Fruit fly (Drosophila melanogaster) whole organism, embryonic: ENCODE measurements around the gene erm.

ENCODE experiments used
- Antp ChIP-seq: fragments of 200-800 bp; sonication (Bioruptor generic); optimal IDR thresholded peaks from 3 replicates; lab custom pipeline; 2016; ENCODE audit warnings: missing biosample characterization, missing genetic modification characterization
- Atf6 ChIP-seq: fragments of 200-800 bp; sonication (Bioruptor generic); IDR thresholded peaks from 2 replicates; pipeline ENCODE4 v1.3.6; 2022; ENCODE audit warnings: missing biosample characterization, missing genetic modification characterization
- Bgb ChIP-seq: fragments of 200-800 bp; sonication (Bioruptor generic); IDR thresholded peaks from 2 replicates; pipeline ENCODE4 v1.3.6; 2022; ENCODE audit warnings: missing biosample characterization, missing genetic modification characterization; ENCODE audit not compliant: partially characterized antibody
- CG10147 ChIP-seq: fragments of 200-800 bp; sonication (Bioruptor generic); optimal IDR thresholded peaks from 2 replicates; lab custom pipeline; 2019; ENCODE audit warnings: missing biosample characterization, mild to moderate bottlenecking, missing genetic modification characterization, moderate library complexity
- CG10321 ChIP-seq: fragments of 200-800 bp; sonication (Bioruptor generic); IDR thresholded peaks from 2 replicates; pipeline ENCODE4 v1.3.6; 2022; ENCODE audit warnings: missing biosample characterization, missing genetic modification characterization
- CG10565 ChIP-seq: fragments of 200-800 bp; sonication (Bioruptor generic); optimal IDR thresholded peaks from 3 replicates; lab custom pipeline; 2016; ENCODE audit warnings: missing biosample characterization, mild to moderate bottlenecking, missing genetic modification characterization
- CG11398 ChIP-seq: fragments of 200-800 bp; sonication (Bioruptor generic); optimal IDR thresholded peaks from 2 replicates; lab custom pipeline; 2016; ENCODE audit warnings: missing biosample characterization, missing genetic modification characterization
- CG15514 ChIP-seq: fragments of 200-800 bp; sonication (Bioruptor generic); optimal IDR thresholded peaks from 3 replicates; lab custom pipeline; 2017; ENCODE audit warnings: missing biosample characterization, missing genetic modification characterization, mild to moderate bottlenecking, moderate library complexity, missing genetic modification reagents
- CG17912 ChIP-seq: fragments of 200-800 bp; sonication (Bioruptor generic); optimal IDR thresholded peaks from 2 replicates; lab custom pipeline; 2018; ENCODE audit warnings: missing biosample characterization, mild to moderate bottlenecking, missing genetic modification characterization
- CG18011 ChIP-seq: fragments of 200-800 bp; sonication (Bioruptor generic); optimal IDR thresholded peaks from 2 replicates; lab custom pipeline; 2017; ENCODE audit warnings: missing biosample characterization, missing genetic modification characterization, mild to moderate bottlenecking, moderate library complexity, missing genotype
- CG2116 ChIP-seq: fragments of 200-800 bp; sonication (Bioruptor generic); optimal IDR thresholded peaks from 3 replicates; lab custom pipeline; 2018; ENCODE audit warnings: missing biosample characterization, mild to moderate bottlenecking, missing genetic modification characterization
- CG31224 ChIP-seq: fragments of 200-800 bp; sonication (Bioruptor generic); IDR thresholded peaks from 2 replicates; pipeline ENCODE4 v1.3.6; 2022; ENCODE audit warnings: missing biosample characterization, missing genetic modification characterization
- CG31388 ChIP-seq: fragments of 200-800 bp; sonication (Bioruptor generic); optimal IDR thresholded peaks from 2 replicates; lab custom pipeline; 2016; ENCODE audit warnings: missing biosample characterization, missing genetic modification characterization
- CG3163 ChIP-seq: fragments of 200-800 bp; sonication (Bioruptor generic); optimal IDR thresholded peaks from 3 replicates; lab custom pipeline; 2016; ENCODE audit warnings: missing biosample characterization, missing genetic modification characterization
- CG3995 ChIP-seq: fragments of 200-800 bp; sonication (Bioruptor generic); optimal IDR thresholded peaks from 3 replicates; lab custom pipeline; 2016; ENCODE audit warnings: missing biosample characterization, missing genetic modification characterization
- CG4282 ChIP-seq: fragments of 200-800 bp; sonication (Bioruptor generic); optimal IDR thresholded peaks from 2 replicates; lab custom pipeline; 2016; ENCODE audit warnings: missing biosample characterization, missing genetic modification characterization
- CG6689 ChIP-seq: fragments of 200-800 bp; sonication (Bioruptor generic); IDR thresholded peaks from 2 replicates; pipeline ENCODE4 v1.3.6; 2022; ENCODE audit warnings: missing biosample characterization, missing genetic modification characterization
- CG6791 ChIP-seq: fragments of 200-800 bp; sonication (Bioruptor generic); IDR thresholded peaks from 3 replicates; pipeline ENCODE4 v1.3.6; 2022; ENCODE audit warnings: missing biosample characterization, missing genetic modification characterization; ENCODE audit not compliant: partially characterized antibody
- CG7786 ChIP-seq: fragments of 200-800 bp; sonication (Bioruptor generic); optimal IDR thresholded peaks from 2 replicates; lab custom pipeline; 2016; ENCODE audit warnings: missing biosample characterization, missing genetic modification characterization
- CoRest ChIP-seq: fragments of 200-800 bp; sonication (Bioruptor generic); optimal IDR thresholded peaks from 3 replicates; lab custom pipeline; 2018; ENCODE audit warnings: missing biosample characterization, mild to moderate bottlenecking, missing genetic modification characterization, moderate library complexity
- Gsc ChIP-seq: fragments of 200-800 bp; sonication (Bioruptor generic); IDR thresholded peaks from 2 replicates; pipeline ENCODE4 v1.3.6; 2022; ENCODE audit warnings: missing biosample characterization, missing genetic modification characterization
- HHEX ChIP-seq: fragments of 200-800 bp; sonication (Bioruptor generic); optimal IDR thresholded peaks from 3 replicates; lab custom pipeline; 2017; ENCODE audit warnings: missing biosample characterization, mild to moderate bottlenecking, missing genetic modification characterization, missing genetic modification reagents
- HLHmδ ChIP-seq: fragments of 200-800 bp; sonication (Bioruptor generic); optimal IDR thresholded peaks from 2 replicates; lab custom pipeline; 2018; ENCODE audit warnings: missing biosample characterization, mild to moderate bottlenecking, missing genetic modification characterization, moderate library complexity
- Hr51 ChIP-seq, 2 experiments: fragments of 200-800 bp; sonication (Bioruptor generic); optimal IDR thresholded peaks; 2 replicates in 1 of 2; 3 replicates in 1 of 2; lab custom pipeline; 2016 to 2018; ENCODE audit warnings: missing biosample characterization in 2 of 2, missing genetic modification characterization in 2 of 2, mild to moderate bottlenecking in 1 of 2, moderate library complexity in 1 of 2
- MESR4 ChIP-seq: fragments of 200-800 bp; sonication (Bioruptor generic); optimal IDR thresholded peaks from 2 replicates; lab custom pipeline; 2018; ENCODE audit warnings: missing biosample characterization, mild to moderate bottlenecking, missing genetic modification characterization, moderate library complexity
- Myb ChIP-seq: fragments of 200-800 bp; sonication (Bioruptor generic); optimal IDR thresholded peaks from 2 replicates; lab custom pipeline; 2016; ENCODE audit warnings: missing biosample characterization, missing genetic modification characterization
- NC2β ChIP-seq: fragments of 200-800 bp; sonication (Bioruptor generic); optimal IDR thresholded peaks from 2 replicates; lab custom pipeline; 2016; ENCODE audit warnings: missing biosample characterization, missing genetic modification characterization
- Oli ChIP-seq: fragments of 200-800 bp; sonication (Bioruptor generic); optimal IDR thresholded peaks from 2 replicates; lab custom pipeline; 2018; ENCODE audit warnings: missing biosample characterization, mild to moderate bottlenecking, missing genetic modification characterization, moderate library complexity
- PHDP ChIP-seq: fragments of 200-800 bp; sonication (Bioruptor generic); optimal IDR thresholded peaks from 3 replicates; lab custom pipeline; 2018; ENCODE audit warnings: missing biosample characterization, mild to moderate bottlenecking, missing genetic modification characterization, moderate library complexity
- Rx ChIP-seq: fragments of 200-800 bp; sonication (Bioruptor generic); IDR thresholded peaks from 2 replicates; pipeline ENCODE4 v1.3.6; 2022; ENCODE audit warnings: missing biosample characterization, missing genetic modification characterization
- bsh ChIP-seq, 2 experiments: fragments of 200-800 bp; sonication (Bioruptor generic); optimal IDR thresholded peaks; 2 replicates each; lab custom pipeline; 2017 to 2018; ENCODE audit warnings: mild to moderate bottlenecking in 2 of 2, missing biosample characterization in 2 of 2, missing genetic modification characterization in 2 of 2, moderate library complexity in 1 of 2
- btn ChIP-seq: fragments of 200-800 bp; sonication (Bioruptor generic); optimal IDR thresholded peaks from 2 replicates; lab custom pipeline; 2016; ENCODE audit warnings: missing biosample characterization, missing genetic modification characterization
- crc ChIP-seq: fragments of 200-800 bp; sonication (Bioruptor generic); optimal IDR thresholded peaks from 2 replicates; lab custom pipeline; 2016; ENCODE audit warnings: missing biosample characterization, missing genetic modification characterization
- dpn ChIP-seq, 2 experiments: fragments of 200-800 bp; sonication (Bioruptor generic); optimal IDR thresholded peaks; 3 replicates each; lab custom pipeline; 2016; ENCODE audit warnings: missing biosample characterization in 2 of 2, missing genetic modification characterization in 2 of 2
- fd3F ChIP-seq: fragments of 200-800 bp; sonication (Bioruptor generic); optimal IDR thresholded peaks from 2 replicates; lab custom pipeline; 2018; ENCODE audit warnings: missing biosample characterization, mild to moderate bottlenecking, missing genetic modification characterization, moderate library complexity
- hbn ChIP-seq: fragments of 200-800 bp; sonication (Bioruptor generic); IDR thresholded peaks from 2 replicates; pipeline ENCODE4 v1.3.6; 2022; ENCODE audit warnings: missing biosample characterization, missing genetic modification characterization; ENCODE audit not compliant: partially characterized antibody
- lab ChIP-seq: fragments of 200-800 bp; sonication (Bioruptor generic); optimal IDR thresholded peaks from 3 replicates; lab custom pipeline; 2017; ENCODE audit warnings: missing biosample characterization, missing genetic modification characterization, mild to moderate bottlenecking, moderate library complexity, missing genetic modification reagents
- phol ChIP-seq: fragments of 200-800 bp; sonication (Bioruptor generic); optimal IDR thresholded peaks from 3 replicates; lab custom pipeline; 2018; ENCODE audit warnings: missing biosample characterization, mild to moderate bottlenecking, missing genetic modification characterization, moderate library complexity
- pnt ChIP-seq: fragments of 200-800 bp; sonication (Bioruptor generic); optimal IDR thresholded peaks from 3 replicates; lab custom pipeline; 2016; ENCODE audit warnings: missing biosample characterization, missing genetic modification characterization
- pum ChIP-seq: fragments of 200-800 bp; sonication (Bioruptor generic); optimal IDR thresholded peaks from 2 replicates; lab custom pipeline; 2016; ENCODE audit warnings: missing biosample characterization, missing genetic modification characterization
- scrt ChIP-seq: fragments of 200-800 bp; sonication (Bioruptor generic); optimal IDR thresholded peaks from 2 replicates; lab custom pipeline; 2018; ENCODE audit warnings: missing biosample characterization, mild to moderate bottlenecking, missing genetic modification characterization, moderate library complexity
- sna ChIP-seq: fragments of 200-800 bp; sonication (Bioruptor generic); IDR thresholded peaks from 2 replicates; pipeline ENCODE4 v1.3.6; 2022; ENCODE audit warnings: missing biosample characterization, missing genetic modification characterization; ENCODE audit not compliant: partially characterized antibody
- so ChIP-seq: fragments of 200-800 bp; sonication (Bioruptor generic); IDR thresholded peaks from 3 replicates; pipeline ENCODE4 v1.3.6; 2022; ENCODE audit warnings: missing biosample characterization, missing genetic modification characterization
- tgo ChIP-seq: fragments of 200-800 bp; sonication (Bioruptor generic); IDR thresholded peaks from 3 replicates; pipeline ENCODE4 v1.3.6; 2022; ENCODE audit warnings: missing biosample characterization, missing genetic modification characterization
- tll ChIP-seq, 2 experiments: fragments of 200-800 bp in 1 of 2; fragments of >200 bp in 1 of 2; sonication (Bioruptor generic) in 1 of 2; optimal IDR thresholded peaks; 2 replicates each; lab custom pipeline; 2017 to 2019; ENCODE audit warnings: missing biosample characterization in 2 of 2, missing genetic modification characterization in 2 of 2, mild to moderate bottlenecking in 1 of 2, moderate library complexity in 1 of 2
- usp ChIP-seq: fragments of >200 bp; optimal IDR thresholded peaks from 2 replicates; lab custom pipeline; 2017; ENCODE audit warnings: missing biosample characterization, missing genetic modification characterization
- zfh1 ChIP-seq: fragments of 200-800 bp; sonication (Bioruptor generic); IDR thresholded peaks from 3 replicates; pipeline ENCODE4 v1.3.6; 2022; ENCODE audit warnings: missing biosample characterization, missing genetic modification characterization

Gene erm

dm6 chr2L:1986343-1987280, 16.4 kb upstream of the erm start (continued):
- TF ChIP-seq Gsc (GFP tag; lab: Robert Waterston, UW) (no peak), phol (tag; lab: Kevin White, UChicago) (peak; percentile 25), pum (GFP tag; lab: Kevin White, UChicago) (no peak), CG10147 (GFP tag; lab: Kevin White, UChicago) (no peak), CG10565 (no peak), CG4282 (GFP tag; lab: Kevin White, UChicago) (no peak), Rx (no peak; the same call in 1 of the 2 replicates), CG7786 (peak; percentile 28), CG15514 (GFP tag; lab: Kevin White, UChicago) (peak; percentile 10), so (GFP tag; lab: Robert Waterston, UW) (no peak), CG11398 (no peak), dpn (GFP tag; optimal IDR thresholded peaks at IDR 0.05; lab: Kevin White, UChicago) (peak; percentile 26 to 61), Hr51 (GFP tag; optimal IDR thresholded peaks at IDR 0.05; lab: Kevin White, UChicago) (peak in 1 of 2 experiments; percentile 67), CG31388 (no peak), tll (GFP tag; optimal IDR thresholded peaks at IDR 0.05; lab: Kevin White, UChicago) (no peak), tgo (peak; percentile 41; the same call in 1 of the 3 replicates), Atf6 (GFP tag; lab: Robert Waterston, UW) (0 out of 2 replicates have a peak, but pooled peaks have one; percentile 43), crc (GFP tag; lab: Kevin White, UChicago) (no peak), CG10321 (GFP tag; lab: Robert Waterston, UW) (no peak), MESR4 (GFP tag; lab: Kevin White, UChicago) (no peak), CG2116 (no peak), lab (peak; percentile 50), zfh1 (GFP tag; lab: Robert Waterston, UW) (peak; percentile 47; the same call in 1 of the 3 replicates), HLHmδ (no peak), CG17912 (GFP tag; lab: Kevin White, UChicago) (no peak), Bgb (GFP tag; lab: Robert Waterston, UW) (no peak), pnt (GFP tag; lab: Kevin White, UChicago) (no peak), CG3995 (GFP tag; lab: Kevin White, UChicago) (no peak), hbn (GFP tag; lab: Robert Waterston, UW) (no peak), CoRest (peak; percentile 62), PHDP (tag; lab: Kevin White, UChicago) (peak; percentile 36), CG6689 (GFP tag; lab: Robert Waterston, UW) (0 out of 2 replicates have a peak, but pooled peaks have one; percentile 28), Myb (GFP tag; lab: Kevin White, UChicago) (peak; percentile 48), HHEX (peak; percentile 70), sna (GFP tag; lab: Robert Waterston, UW) (no peak), fd3F (GFP tag; lab: Kevin White, UChicago) (peak; percentile 31), scrt (GFP tag; lab: Kevin White, UChicago) (peak; percentile 42), CG18011 (GFP tag; lab: Kevin White, UChicago) (peak; percentile 7), usp (GFP tag; lab: Kevin White, UChicago) (no peak), NC2β (GFP tag; lab: Kevin White, UChicago) (no peak), bsh (GFP tag; optimal IDR thresholded peaks at IDR 0.05; lab: Kevin White, UChicago) (peak in 1 of 2 experiments; percentile 19), CG31224 (GFP tag; lab: Robert Waterston, UW) (no peak), Antp (GFP tag; lab: Kevin White, UChicago) (peak; percentile 61), CG6791 (GFP tag; lab: Robert Waterston, UW) (no peak), CG3163 (GFP tag; lab: Kevin White, UChicago) (no peak), btn (GFP tag; lab: Kevin White, UChicago) (no peak), Oli (tag; lab: Kevin White, UChicago) (peak; percentile 64)
